Worm (Caenorhabditis elegans): ENCODE data around the gene gst-26.

The gst-26 gene

ce11 chrII:15207562-15207961 is 43.2 kb upstream of the gst-26 start:
- peak; percentile 65 for TF ChIP-seq nhr-80 (tag; optimal IDR thresholded peaks at IDR 0.05)
- no peak for TF ChIP-seq attf-3 (GFP tag; conservative IDR thresholded peaks at IDR 0.05)
- TF ChIP-seq ztf-25 (GFP tag; IDR thresholded peaks at IDR 0.05), result 0 out of 2 replicates have a peak, but pooled peaks have one; percentile 5

- TF ChIP-seq nfyb-1 (GFP tag; IDR thresholded peaks at IDR 0.05) (0 out of 2 replicates have a peak, but pooled peaks have one; percentile 39), nhr-120 (GFP tag; IDR thresholded peaks at IDR 0.05) (no peak), mcd-1 (GFP tag; IDR thresholded peaks at IDR 0.05) (peak; percentile 50)
Measured at ce11 chrII:15206234-15206633, 41.9 kb upstream of the gst-26 start.

ce11 chrII:15205346-15205745 is 41.0 kb upstream of the gst-26 start:
- no peak for TF ChIP-seq F23B12.7 (tag; optimal IDR thresholded peaks at IDR 0.05; ENCODE audit: insufficient read depth)
- peak; percentile 79 for TF ChIP-seq ztf-26 (tag; optimal IDR thresholded peaks at IDR 0.05)
- TF ChIP-seq hmg-1.2 (GFP tag; IDR thresholded peaks at IDR 0.05), result peak; percentile 29; the same call in 1 of the 2 replicates
- TF ChIP-seq ceh-27 (GFP tag; optimal IDR thresholded peaks at IDR 0.05), result no peak
- no peak for TF ChIP-seq hrde-1 (tag; optimal IDR thresholded peaks at IDR 0.05; ENCODE audit: borderline replicate concordance)
- no peak for TF ChIP-seq rec-8 (tag; optimal IDR thresholded peaks at IDR 0.05)
- TF ChIP-seq cebp-1 (GFP tag; IDR thresholded peaks at IDR 0.05), result no peak
- peak; percentile 18 for TF ChIP-seq cebp-1 (tag; optimal IDR thresholded peaks at IDR 0.05)
- no peak for TF ChIP-seq mes-4 (tag; optimal IDR thresholded peaks at IDR 0.05)
- no peak for TF ChIP-seq pha-4 (tag; optimal IDR thresholded peaks at IDR 0.05)
- no peak for TF ChIP-seq T07F8.4 (tag; optimal IDR thresholded peaks at IDR 0.05)
- TF ChIP-seq B0019.2 (GFP tag; conservative IDR thresholded peaks at IDR 0.05), result no peak
- TF ChIP-seq hlh-26 (GFP tag; conservative IDR thresholded peaks at IDR 0.05), result no peak
- no peak for TF ChIP-seq tbp1 (GFP tag; optimal IDR thresholded peaks at IDR 0.05)
- TF ChIP-seq K12H6.12 (tag; optimal IDR thresholded peaks at IDR 0.05), result no peak
- peak; percentile 2 for TF ChIP-seq chd-7 (tag; optimal IDR thresholded peaks at IDR 0.05)
- no peak for TF ChIP-seq Y67H2A.10 (GFP tag; conservative IDR thresholded peaks at IDR 0.05)
- TF ChIP-seq ceh-100 (GFP tag; IDR thresholded peaks at IDR 0.05), result no peak
- TF ChIP-seq F37B4.10 (GFP tag; IDR thresholded peaks at IDR 0.05), result no peak
- no peak for TF ChIP-seq F49E8.2 (tag; optimal IDR thresholded peaks at IDR 0.05; ENCODE audit: insufficient read depth)
- TF ChIP-seq attf-5 (GFP tag; optimal IDR thresholded peaks at IDR 0.05), result peak; percentile 36
- peak; percentile 28 for TF ChIP-seq ZK185.1 (tag; optimal IDR thresholded peaks at IDR 0.05; ENCODE audit: poor library complexity, severe bottlenecking)
- TF ChIP-seq C17E4.6 (GFP tag; IDR thresholded peaks at IDR 0.05), result no peak
- no peak for TF ChIP-seq athp-1 (tag; optimal IDR thresholded peaks at IDR 0.05)
- no peak for TF ChIP-seq ceh-58 (GFP tag; IDR thresholded peaks at IDR 0.05)
- TF ChIP-seq akir-1 (GFP tag; optimal IDR thresholded peaks at IDR 0.05), result no peak
- peak; percentile 78 for TF ChIP-seq lin-40 (tag; optimal IDR thresholded peaks at IDR 0.05)
- no peak for TF ChIP-seq rpc-1 (optimal IDR thresholded peaks at IDR 0.05)
- TF ChIP-seq rpc-1 (tag; optimal IDR thresholded peaks at IDR 0.05), result no peak
- peak; percentile 82 for TF ChIP-seq somi-1 (GFP tag; optimal IDR thresholded peaks at IDR 0.05)
- TF ChIP-seq F33H1.4 (GFP tag; IDR thresholded peaks at IDR 0.05), result no peak
- no peak for TF ChIP-seq Y56A3A.18 (GFP tag; IDR thresholded peaks at IDR 0.05)
- TF ChIP-seq ets-4 (GFP tag; optimal IDR thresholded peaks at IDR 0.05), result no peak
